Worm (Caenorhabditis elegans) whole organism, L2 larva: Measurements from ENCODE around the gene R04D3.3.

Source experiments
- C34F6.9 ChIP-seq: fragments of 150-350 bp; optimal IDR thresholded peaks from 2 replicates; lab custom pipeline; 2014; ENCODE audit warnings: missing biosample characterization, missing genetic modification characterization
- F13H6.1 ChIP-seq: sonication (generic microtip); optimal IDR thresholded peaks from 2 replicates; lab custom pipeline; 2016; ENCODE audit warnings: missing genetic modification characterization, missing compliant biosample characterization
- Y55F3AM.14 ChIP-seq: fragments of 200-800 bp; sonication (Bioruptor generic); optimal IDR thresholded peaks from 2 replicates; lab custom pipeline; 2018; ENCODE audit warnings: mild to moderate bottlenecking, missing genetic modification characterization, missing compliant biosample characterization
- ZK546.5 ChIP-seq: sonication (generic microtip); optimal IDR thresholded peaks from 2 replicates; lab custom pipeline; 2017; ENCODE audit warnings: missing biosample characterization, missing genetic modification characterization
- alr-1 ChIP-seq: fragments of 150-350 bp; optimal IDR thresholded peaks from 2 replicates; lab custom pipeline; 2014; ENCODE audit warnings: missing biosample characterization, missing genetic modification characterization
- ama-1 ChIP-seq: fragments of 150-350 bp; optimal IDR thresholded peaks from 2 replicates; lab custom pipeline; 2018; ENCODE audit warnings: inconsistent platforms
- ceh-16 ChIP-seq: fragments of 150-350 bp; optimal IDR thresholded peaks from 2 replicates; lab custom pipeline; 2014; ENCODE audit warnings: missing biosample characterization, missing genetic modification characterization
- ceh-82 ChIP-seq: fragments of 150-350 bp; optimal IDR thresholded peaks from 2 replicates; lab custom pipeline; 2014; ENCODE audit warnings: missing biosample characterization, missing genetic modification characterization
- crh-2 ChIP-seq: sonication (generic microtip); optimal IDR thresholded peaks from 2 replicates; lab custom pipeline; 2017; ENCODE audit warnings: missing biosample characterization, missing genetic modification characterization
- dmd-4 ChIP-seq: sonication (generic microtip); optimal IDR thresholded peaks from 2 replicates; lab custom pipeline; 2017; ENCODE audit warnings: missing biosample characterization, missing genetic modification characterization
- fos-1 ChIP-seq: fragments of 150-350 bp; optimal IDR thresholded peaks from 2 replicates; lab custom pipeline; 2014; ENCODE audit warnings: missing biosample characterization, missing genetic modification characterization
- gmeb-1 ChIP-seq: fragments of 150-350 bp; optimal IDR thresholded peaks from 2 replicates; lab custom pipeline; 2014; ENCODE audit warnings: missing biosample characterization, missing genetic modification characterization
- lin-11 ChIP-seq: fragments of 150-350 bp; sonication (generic microtip); optimal IDR thresholded peaks from 2 replicates; lab custom pipeline; 2014; ENCODE audit warnings: missing biosample characterization, missing genetic modification characterization, inconsistent platforms, mixed read lengths
- lsy-2 ChIP-seq, 2 experiments: fragments of 150-350 bp in 1 of 2; sonication (generic microtip) in 1 of 2; optimal IDR thresholded peaks; 2 replicates each; lab custom pipeline; 2014 to 2017; ENCODE audit warnings: missing biosample characterization in 2 of 2, missing genetic modification characterization in 2 of 2
- mab-5 ChIP-seq: fragments of 150-350 bp; optimal IDR thresholded peaks from 2 replicates; lab custom pipeline; 2014; ENCODE audit warnings: missing biosample characterization, missing genetic modification characterization
- nhr-129 ChIP-seq: fragments of 150-350 bp; optimal IDR thresholded peaks from 2 replicates; lab custom pipeline; 2014; ENCODE audit warnings: missing biosample characterization, missing genetic modification characterization
- nhr-21 ChIP-seq: fragments of 150-350 bp; optimal IDR thresholded peaks from 2 replicates; lab custom pipeline; 2014; ENCODE audit warnings: missing biosample characterization, missing genetic modification characterization
- nhr-237 ChIP-seq: fragments of 150-350 bp; optimal IDR thresholded peaks from 2 replicates; lab custom pipeline; 2014; ENCODE audit warnings: missing biosample characterization, missing genetic modification characterization
- nhr-25 ChIP-seq: fragments of 150-350 bp; sonication (generic microtip); optimal IDR thresholded peaks from 3 replicates; lab custom pipeline; 2014; ENCODE audit warnings: missing biosample characterization, missing genetic modification characterization
- nhr-77 ChIP-seq: fragments of 150-350 bp; optimal IDR thresholded peaks from 2 replicates; lab custom pipeline; 2014; ENCODE audit warnings: missing biosample characterization, missing genetic modification characterization
- peb-1 ChIP-seq: fragments of 150-350 bp; optimal IDR thresholded peaks from 2 replicates; lab custom pipeline; 2014; ENCODE audit warnings: missing biosample characterization, missing genetic modification characterization
- sem-4 ChIP-seq: fragments of 150-350 bp; optimal IDR thresholded peaks from 2 replicates; lab custom pipeline; 2014; ENCODE audit warnings: missing biosample characterization, missing genetic modification reagents, missing genetic modification characterization
- sma-3 ChIP-seq: sonication (generic microtip); optimal IDR thresholded peaks from 2 replicates; lab custom pipeline; 2016; ENCODE audit warnings: missing genetic modification reagents, missing genetic modification characterization, missing compliant biosample characterization
- sma-9 ChIP-seq, 2 experiments: fragments of 150-350 bp in 1 of 2; sonication (generic microtip) in 1 of 2; optimal IDR thresholded peaks; 2 replicates each; lab custom pipeline; 2014 to 2016; ENCODE audit warnings: missing genetic modification characterization in 2 of 2, mild to moderate bottlenecking in 1 of 2, missing biosample characterization in 1 of 2, missing compliant biosample characterization in 1 of 2, missing genetic modification reagents in 1 of 2, moderate library complexity in 1 of 2
- unc-39 ChIP-seq: fragments of 150-350 bp; optimal IDR thresholded peaks from 2 replicates; lab custom pipeline; 2014; ENCODE audit warnings: missing biosample characterization, missing genetic modification characterization
- unc-55 ChIP-seq: fragments of 150-350 bp; sonication (generic microtip); optimal IDR thresholded peaks from 3 replicates; lab custom pipeline; 2014; ENCODE audit warnings: missing biosample characterization, missing genetic modification reagents, missing genetic modification characterization
- unc-62 ChIP-seq: fragments of 150-350 bp; optimal IDR thresholded peaks from 2 replicates; lab custom pipeline; 2014; ENCODE audit warnings: missing biosample characterization, missing genetic modification reagents, missing genetic modification characterization
- ztf-1 ChIP-seq: fragments of 200-800 bp; sonication (Bioruptor generic); conservative IDR thresholded peaks from 2 replicates; pipeline ENCODE4 v1.3.6; 2022; ENCODE audit warnings: missing genetic modification characterization, missing compliant biosample characterization
- ztf-11 ChIP-seq: sonication (generic microtip); optimal IDR thresholded peaks from 2 replicates; lab custom pipeline; 2017; ENCODE audit warnings: missing biosample characterization, missing genetic modification characterization
- ztf-4 ChIP-seq: fragments of 150-350 bp; optimal IDR thresholded peaks from 2 replicates; lab custom pipeline; 2014; ENCODE audit warnings: missing biosample characterization, missing genetic modification characterization

Gene R04D3.3

DNA sequence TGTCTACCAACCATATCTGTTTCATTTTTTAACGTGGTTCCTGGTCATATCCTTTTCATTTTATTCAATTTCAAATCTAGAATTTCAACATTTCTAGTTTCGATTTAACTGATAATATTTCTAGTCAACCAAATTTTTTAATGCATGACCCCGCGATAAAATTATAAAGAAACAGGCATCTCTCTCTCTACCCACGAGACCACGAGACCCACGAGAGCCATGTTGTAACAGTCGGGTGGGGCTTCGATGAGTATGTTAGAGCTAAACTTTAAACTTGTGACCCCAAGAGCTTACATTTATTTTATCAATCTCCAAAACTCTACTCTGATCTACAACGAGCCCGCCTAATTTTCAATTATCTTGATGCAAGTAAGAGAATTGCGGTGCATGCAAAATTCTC, 27.9 kb upstream of the R04D3.3 start:
- TF ChIP-seq nhr-21 (tag; lab: Kevin White, UChicago) = no peak
- peak; percentile 27 for TF ChIP-seq nhr-129 (tag; lab: Kevin White, UChicago)
- TF ChIP-seq ceh-82 (tag; lab: Kevin White, UChicago) = no peak
- no peak for TF ChIP-seq ztf-1 (GFP tag; lab: Robert Waterston, UW)
- TF ChIP-seq Y55F3AM.14 = no peak
- no peak for TF ChIP-seq crh-2 (tag; lab: Kevin White, UChicago)
- TF ChIP-seq unc-55 = no peak
- TF ChIP-seq sma-9 (GFP tag; optimal IDR thresholded peaks at IDR 0.05; lab: Kevin White, UChicago) = peak; percentile 1
- TF ChIP-seq sma-9 (tag; optimal IDR thresholded peaks at IDR 0.05; lab: Kevin White, UChicago) = no peak
- TF ChIP-seq sma-3 (GFP tag; lab: Kevin White, UChicago) = no peak
- no peak for TF ChIP-seq unc-62 (GFP tag; lab: Kevin White, UChicago)

DNA sequence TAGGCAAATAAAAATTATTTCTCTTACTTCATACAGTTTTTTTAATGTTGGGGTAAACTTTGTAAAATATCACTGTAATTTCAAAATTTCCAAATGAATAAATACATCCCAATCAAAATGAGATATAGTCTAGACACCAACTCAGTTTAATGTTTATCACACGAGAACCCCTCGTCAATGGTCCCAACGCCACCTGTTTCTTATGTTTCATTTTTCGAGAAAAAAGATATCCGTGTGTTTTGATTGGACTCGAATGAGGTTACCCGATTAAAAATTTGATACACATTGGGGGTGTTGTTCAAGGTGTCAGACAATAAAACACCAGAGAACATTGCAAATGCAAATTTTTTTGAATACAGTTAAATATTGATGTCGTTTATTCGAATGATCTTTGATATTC, 27.1 kb upstream of the R04D3.3 start:
- peak in 1 of 2 experiments; percentile 23 for TF ChIP-seq lsy-2 (tag; optimal IDR thresholded peaks at IDR 0.05; lab: Kevin White, UChicago)
- TF ChIP-seq ztf-4 (tag; lab: Kevin White, UChicago) = no peak
- peak; percentile 2 for TF ChIP-seq nhr-129 (tag; lab: Kevin White, UChicago)

DNA sequence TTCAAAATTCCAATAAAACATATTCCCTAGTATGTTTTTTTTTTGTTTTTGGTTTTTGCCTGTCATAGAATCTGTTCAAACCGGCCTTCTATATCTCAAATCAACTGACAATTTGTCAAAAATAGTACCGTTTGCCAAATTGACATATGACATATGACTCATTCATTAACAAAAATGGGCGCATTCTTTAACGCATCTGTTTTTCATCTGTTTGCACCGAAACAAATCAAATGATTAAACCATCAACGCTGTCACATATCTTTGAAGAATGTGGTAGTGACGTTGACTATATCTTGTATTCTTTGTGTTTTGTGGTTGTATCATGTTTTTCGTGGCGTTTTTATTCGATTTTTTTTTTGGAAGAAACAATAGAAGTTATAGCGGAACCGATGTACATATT, 24.7 kb upstream of the R04D3.3 start:
- TF ChIP-seq ama-1 (lab: Kevin White, UChicago) = no peak
- TF ChIP-seq C34F6.9 (tag; lab: Kevin White, UChicago) = no peak
- TF ChIP-seq unc-62 (GFP tag; lab: Kevin White, UChicago) = no peak
- TF ChIP-seq nhr-21 (tag; lab: Kevin White, UChicago) = peak; percentile 33
- TF ChIP-seq sma-3 (GFP tag; lab: Kevin White, UChicago) = peak; percentile 76
- TF ChIP-seq sem-4 (tag; lab: Kevin White, UChicago) = no peak
- TF ChIP-seq ztf-11 (tag; lab: Kevin White, UChicago) = no peak
- TF ChIP-seq dmd-4 = no peak
- peak; percentile 59 for TF ChIP-seq sma-9 (GFP tag; optimal IDR thresholded peaks at IDR 0.05; lab: Kevin White, UChicago)
- TF ChIP-seq sma-9 (tag; optimal IDR thresholded peaks at IDR 0.05; lab: Kevin White, UChicago) = no peak
- peak; percentile 77 for TF ChIP-seq nhr-25 (tag; lab: Kevin White, UChicago)
- peak; percentile 2 for TF ChIP-seq fos-1 (tag; lab: Kevin White, UChicago)
- TF ChIP-seq lin-11 (tag; lab: Kevin White, UChicago) = no peak
- TF ChIP-seq mab-5 (tag; lab: Kevin White, UChicago) = peak; percentile 23
- TF ChIP-seq ZK546.5 (tag; lab: Kevin White, UChicago) = no peak
- no peak for TF ChIP-seq unc-55
- TF ChIP-seq lsy-2 (tag; optimal IDR thresholded peaks at IDR 0.05; lab: Kevin White, UChicago) = no peak

DNA sequence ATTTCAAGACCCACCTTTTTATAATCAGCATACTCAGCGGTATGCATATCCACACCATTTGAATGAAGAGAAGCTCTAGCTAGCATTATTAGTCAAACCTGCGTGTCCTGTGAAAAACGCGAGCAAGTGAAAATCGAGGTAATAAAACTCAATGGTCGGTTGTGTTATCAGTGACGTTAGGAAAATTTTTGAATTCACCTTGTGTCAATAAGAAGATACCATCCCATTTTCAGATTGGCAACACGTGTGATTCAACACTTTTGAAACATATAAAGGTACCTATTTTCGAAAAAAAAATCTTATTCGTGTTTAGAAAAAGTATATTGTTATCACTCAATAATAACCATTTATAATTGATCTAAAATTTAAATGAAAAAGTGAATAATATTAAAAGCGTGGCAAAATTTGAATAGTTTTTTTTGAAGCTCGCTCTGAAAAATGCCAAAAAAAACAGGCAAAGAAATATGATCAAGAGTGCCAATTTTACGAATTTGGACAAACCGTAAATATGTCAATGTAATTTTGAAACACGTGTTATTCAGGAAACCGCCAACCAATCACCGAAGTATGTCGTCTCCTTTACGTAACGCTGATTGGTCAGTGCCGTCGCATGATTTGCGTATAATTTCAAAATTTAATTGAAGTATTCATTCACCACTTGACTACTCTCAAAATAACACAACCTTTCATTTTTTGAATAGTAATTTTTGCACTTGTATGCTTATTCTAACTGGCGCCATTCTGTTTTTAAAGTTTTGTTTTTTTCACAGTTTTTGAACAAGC, 21.4 kb upstream of the R04D3.3 start, which contains the start of gene F46G10.1:
F46G10.1 (minus strand) TSS at position 115 of the 783 bp plus-strand sequence.
- TF ChIP-seq unc-39 (tag; lab: Kevin White, UChicago) (no peak), nhr-237 (tag; lab: Kevin White, UChicago) (no peak), crh-2 (tag; lab: Kevin White, UChicago) (peak; percentile 45), ztf-11 (tag; lab: Kevin White, UChicago) (no peak), nhr-25 (tag; lab: Kevin White, UChicago) (no peak), ceh-82 (tag; lab: Kevin White, UChicago) (no peak), sma-9 (GFP tag; optimal IDR thresholded peaks at IDR 0.05; lab: Kevin White, UChicago) (peak; percentile 49), sma-9 (tag; optimal IDR thresholded peaks at IDR 0.05; lab: Kevin White, UChicago) (no peak), peb-1 (tag; lab: Kevin White, UChicago) (no peak), fos-1 (tag; lab: Kevin White, UChicago) (peak; percentile 86)
- TF ChIP-seq, all 48 proteins: peak for 3

DNA sequence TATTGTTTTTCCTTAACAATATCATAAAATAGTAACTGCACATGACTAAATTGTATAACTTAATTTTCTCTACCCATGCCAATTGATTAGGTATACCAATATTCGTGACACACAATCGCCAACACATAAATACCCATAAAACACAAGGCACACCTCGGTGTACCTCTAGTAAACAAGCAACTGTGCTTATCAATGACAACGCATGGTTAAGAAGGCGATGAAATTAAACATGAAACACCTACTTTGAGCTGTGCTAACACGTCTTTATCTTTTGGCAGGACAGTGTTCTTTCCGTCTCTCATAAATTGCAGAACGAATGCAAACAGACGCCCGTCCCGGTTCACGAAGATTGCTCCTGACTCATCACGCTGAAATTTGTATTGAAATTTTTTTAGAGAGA, 20.3 kb upstream of the R04D3.3 start:
- TF ChIP-seq gmeb-1 = peak; percentile 53
- peak; percentile 83 for TF ChIP-seq crh-2 (tag; lab: Kevin White, UChicago)
- TF ChIP-seq ceh-16 = no peak
- peak in 1 of 2 experiments; percentile 1 for TF ChIP-seq lsy-2 (tag; optimal IDR thresholded peaks at IDR 0.05; lab: Kevin White, UChicago)
- peak; percentile 14 for TF ChIP-seq nhr-129 (tag; lab: Kevin White, UChicago)
- TF ChIP-seq alr-1 (tag; lab: Kevin White, UChicago) = no peak
- TF ChIP-seq sma-3 (GFP tag; lab: Kevin White, UChicago) = peak; percentile 11
- TF ChIP-seq fos-1 (tag; lab: Kevin White, UChicago) = peak; percentile 96
- peak; percentile 73 for TF ChIP-seq sma-9 (GFP tag; optimal IDR thresholded peaks at IDR 0.05; lab: Kevin White, UChicago)
- no peak for TF ChIP-seq sma-9 (tag; optimal IDR thresholded peaks at IDR 0.05; lab: Kevin White, UChicago)
- peak; percentile 21 for TF ChIP-seq F13H6.1 (tag; lab: Kevin White, UChicago)
- no peak for TF ChIP-seq nhr-77
- TF ChIP-seq, all 48 proteins: peak for 8
